Fruit fly (Drosophila melanogaster) whole organism, embryonic: Measurements from ENCODE around the gene CG31016.

Experiments used
- Ada2b ChIP-seq: fragments of 200-800 bp; sonication (Bioruptor generic); IDR thresholded peaks from 2 replicates; pipeline ENCODE4 v1.3.6; 2022; ENCODE audit warnings: missing biosample characterization, missing genetic modification characterization
- Blimp-1 ChIP-seq: fragments of 200-800 bp; sonication (Bioruptor generic); optimal IDR thresholded peaks from 3 replicates; lab custom pipeline; 2018; ENCODE audit warnings: missing biosample characterization, missing genetic modification characterization, mild to moderate bottlenecking, moderate library complexity, missing genetic modification reagents
- CG11695 ChIP-seq: fragments of 200-800 bp; sonication (Bioruptor generic); IDR thresholded peaks from 3 replicates; pipeline ENCODE4 v1.3.6; 2022; ENCODE audit warnings: missing biosample characterization, missing genetic modification characterization
- CG12071 ChIP-seq: fragments of 200-800 bp; sonication (Bioruptor generic); optimal IDR thresholded peaks from 3 replicates; lab custom pipeline; 2018; ENCODE audit warnings: missing biosample characterization, mild to moderate bottlenecking, missing genetic modification characterization
- CG1233 ChIP-seq: fragments of 200-800 bp; sonication (Bioruptor generic); optimal IDR thresholded peaks from 4 replicates; lab custom pipeline; 2018; ENCODE audit warnings: missing biosample characterization, mild to moderate bottlenecking, missing genetic modification characterization
- CG14014 ChIP-seq: fragments of 200-800 bp; sonication (Bioruptor generic); IDR thresholded peaks from 2 replicates; pipeline ENCODE4 v1.3.6; 2022; ENCODE audit warnings: missing biosample characterization, missing genetic modification characterization
- CG14667 ChIP-seq: fragments of 200-800 bp; sonication (Bioruptor generic); IDR thresholded peaks from 2 replicates; pipeline ENCODE4 v1.3.6; 2022; ENCODE audit warnings: missing biosample characterization, missing genetic modification characterization
- CG15479 ChIP-seq: fragments of 200-800 bp; sonication (Bioruptor generic); optimal IDR thresholded peaks from 3 replicates; lab custom pipeline; 2019; ENCODE audit warnings: missing biosample characterization, mild to moderate bottlenecking, missing genetic modification characterization, moderate library complexity
- CG15696 ChIP-seq: fragments of 200-800 bp; sonication (Bioruptor generic); optimal IDR thresholded peaks from 2 replicates; lab custom pipeline; 2019; ENCODE audit warnings: missing biosample characterization, mild to moderate bottlenecking, missing genetic modification characterization, moderate library complexity
- CG1603 ChIP-seq: fragments of 200-800 bp; sonication (Bioruptor generic); optimal IDR thresholded peaks from 2 replicates; lab custom pipeline; 2019; ENCODE audit warnings: missing biosample characterization, mild to moderate bottlenecking, missing genetic modification characterization, moderate library complexity
- CG16779 ChIP-seq: fragments of 200-800 bp; sonication (Bioruptor generic); IDR thresholded peaks from 2 replicates; pipeline ENCODE4 v1.3.6; 2022; ENCODE audit warnings: missing biosample characterization, missing genetic modification characterization
- CG17612 ChIP-seq: fragments of 200-800 bp; sonication (Bioruptor generic); IDR thresholded peaks from 2 replicates; pipeline ENCODE4 v1.3.6; 2022; ENCODE audit warnings: missing biosample characterization, missing genetic modification characterization
- CG18599 ChIP-seq: fragments of 200-800 bp; sonication (Bioruptor generic); optimal IDR thresholded peaks from 3 replicates; lab custom pipeline; 2017; ENCODE audit warnings: missing biosample characterization, missing genetic modification characterization, mild to moderate bottlenecking, moderate library complexity, missing genetic modification reagents
- CG2116 ChIP-seq: fragments of 200-800 bp; sonication (Bioruptor generic); optimal IDR thresholded peaks from 3 replicates; lab custom pipeline; 2018; ENCODE audit warnings: missing biosample characterization, mild to moderate bottlenecking, missing genetic modification characterization
- CG32772 ChIP-seq: fragments of 200-800 bp; sonication (Bioruptor generic); IDR thresholded peaks from 2 replicates; pipeline ENCODE4 v1.3.6; 2022; ENCODE audit warnings: missing biosample characterization, missing genetic modification characterization
- CG4424 ChIP-seq: fragments of 200-800 bp; sonication (Bioruptor generic); optimal IDR thresholded peaks from 3 replicates; lab custom pipeline; 2016; ENCODE audit warnings: missing biosample characterization, missing genetic modification characterization
- CG7556 ChIP-seq: fragments of 200-800 bp; sonication (Bioruptor generic); optimal IDR thresholded peaks from 2 replicates; lab custom pipeline; 2017; ENCODE audit warnings: missing biosample characterization, mild to moderate bottlenecking, missing genetic modification characterization
- CG7839 ChIP-seq: fragments of 200-800 bp; sonication (Bioruptor generic); optimal IDR thresholded peaks from 3 replicates; lab custom pipeline; 2018; ENCODE audit warnings: missing biosample characterization, mild to moderate bottlenecking, missing genetic modification characterization, moderate library complexity
- Hmr ChIP-seq: fragments of 200-800 bp; sonication (Bioruptor generic); optimal IDR thresholded peaks from 3 replicates; lab custom pipeline; 2017; ENCODE audit warnings: mild to moderate bottlenecking, missing biosample characterization, missing genetic modification reagents, missing genetic modification characterization
- Rfx ChIP-seq: fragments of 200-800 bp; sonication (Bioruptor generic); IDR thresholded peaks from 2 replicates; pipeline ENCODE4 v1.3.6; 2022; ENCODE audit warnings: missing biosample characterization, missing genetic modification characterization
- ase ChIP-seq: fragments of 200-800 bp; sonication (Bioruptor generic); IDR thresholded peaks from 3 replicates; pipeline ENCODE4 v1.3.6; 2022; ENCODE audit warnings: missing biosample characterization, missing genetic modification characterization
- chif ChIP-seq, 2 experiments: fragments of 200-800 bp; sonication (Bioruptor generic); optimal IDR thresholded peaks; 3 replicates each; lab custom pipeline; 2016; ENCODE audit warnings: missing biosample characterization in 2 of 2, missing genetic modification characterization in 2 of 2
- dysf ChIP-seq: fragments of 200-800 bp; sonication (Bioruptor generic); IDR thresholded peaks from 3 replicates; pipeline ENCODE4 v1.3.6; 2022; ENCODE audit warnings: missing biosample characterization, missing genetic modification characterization
- fd96Cb ChIP-seq: fragments of 200-800 bp; sonication (Bioruptor generic); optimal IDR thresholded peaks from 2 replicates; lab custom pipeline; 2018; ENCODE audit warnings: missing biosample characterization, mild to moderate bottlenecking, missing genetic modification characterization, moderate library complexity
- gem ChIP-seq: fragments of 200-800 bp; sonication (Bioruptor generic); optimal IDR thresholded peaks from 2 replicates; lab custom pipeline; 2019; ENCODE audit warnings: missing biosample characterization, mild to moderate bottlenecking, missing genetic modification characterization, moderate library complexity
- hkb ChIP-seq, 2 experiments: fragments of 200-800 bp in 1 of 2; fragments of >200 bp in 1 of 2; sonication (Bioruptor generic) in 1 of 2; IDR thresholded peaks in 1 of 2; optimal IDR thresholded peaks in 1 of 2; 2 replicates each; pipeline versions ENCODE4 v1.3.6 to Lab custom; 2017 to 2022; ENCODE audit warnings: missing biosample characterization in 1 of 2, missing genetic modification characterization in 1 of 2
- ind ChIP-seq: fragments of 200-800 bp; sonication (Bioruptor generic); optimal IDR thresholded peaks from 3 replicates; lab custom pipeline; 2016; ENCODE audit warnings: missing biosample characterization, missing genetic modification characterization
- lola ChIP-seq, 3 experiments: fragments of >200 bp in 2 of 3; fragments of 200-800 bp in 1 of 3; sonication (Bioruptor generic) in 1 of 3; optimal IDR thresholded peaks; 2 replicates each; lab custom pipeline; 2017 to 2019; ENCODE audit warnings: missing biosample characterization in 3 of 3, missing genetic modification characterization in 3 of 3, mild to moderate bottlenecking in 1 of 3, moderate library complexity in 1 of 3
- nmo ChIP-seq: fragments of 200-800 bp; sonication (Bioruptor generic); optimal IDR thresholded peaks from 2 replicates; lab custom pipeline; 2018; ENCODE audit warnings: missing biosample characterization, mild to moderate bottlenecking, missing genetic modification characterization, moderate library complexity
- salm ChIP-seq: fragments of 200-800 bp; sonication (Bioruptor generic); optimal IDR thresholded peaks from 2 replicates; lab custom pipeline; 2018; ENCODE audit warnings: missing biosample characterization, mild to moderate bottlenecking, missing genetic modification characterization
- sens ChIP-seq: fragments of 200-800 bp; sonication (Bioruptor generic); peaks from one replicate; lab custom pipeline; 2016; ENCODE audit warnings: missing biosample characterization, missing genetic modification characterization
- tin ChIP-seq: fragments of 200-800 bp; sonication (Bioruptor generic); optimal IDR thresholded peaks from 3 replicates; lab custom pipeline; 2016; ENCODE audit warnings: missing biosample characterization, missing genetic modification characterization
- tna ChIP-seq: fragments of 200-800 bp; sonication (Bioruptor generic); IDR thresholded peaks from 2 replicates; pipeline ENCODE4 v1.3.6; 2022; ENCODE audit warnings: missing biosample characterization, missing genetic modification characterization; ENCODE audit not compliant: partially characterized antibody
- ttk ChIP-seq: fragments of 200-800 bp; sonication (Bioruptor generic); IDR thresholded peaks from 2 replicates; pipeline ENCODE4 v2.1.2; 2022; ENCODE audit warnings: missing biosample characterization, missing genetic modification characterization
- unpg ChIP-seq: fragments of 200-800 bp; sonication (Bioruptor generic); optimal IDR thresholded peaks from 3 replicates; lab custom pipeline; 2018; ENCODE audit warnings: missing biosample characterization, mild to moderate bottlenecking, missing genetic modification characterization, moderate library complexity
- zen ChIP-seq: fragments of 200-800 bp; sonication (Bioruptor generic); optimal IDR thresholded peaks from 3 replicates; lab custom pipeline; 2018; ENCODE audit warnings: missing biosample characterization, mild to moderate bottlenecking, missing genetic modification characterization, moderate library complexity
- zfh1 ChIP-seq: fragments of 200-800 bp; sonication (Bioruptor generic); IDR thresholded peaks from 3 replicates; pipeline ENCODE4 v1.3.6; 2022; ENCODE audit warnings: missing biosample characterization, missing genetic modification characterization

Gene CG31016

dm6 chr3R:30643240-30643639, 37.3 kb downstream of the CG31016 start (continued):
- 0 out of 2 replicates have a peak, but pooled peaks have one; percentile 14 for TF ChIP-seq CG14014
- 0 out of 2 replicates have a peak, but pooled peaks have one; percentile 8 for TF ChIP-seq CG17612 (GFP tag; lab: Robert Waterston, UW)
- peak; percentile 8 for TF ChIP-seq CG7556
- peak; percentile 77 for TF ChIP-seq sens (GFP tag; lab: Kevin White, UChicago)
- TF ChIP-seq CG2116 (GFP tag; lab: Kevin White, UChicago), result no peak
- peak; percentile 45; the same call in 1 of the 2 replicates for TF ChIP-seq Rfx (GFP tag; lab: Robert Waterston, UW)
- no peak for TF ChIP-seq salm (tag; lab: Kevin White, UChicago)
- peak; percentile 4 for TF ChIP-seq fd96Cb (tag; lab: Kevin White, UChicago)
- TF ChIP-seq gem (tag; lab: Kevin White, UChicago), result peak; percentile 58
- peak; percentile 42 for TF ChIP-seq unpg (GFP tag; lab: Kevin White, UChicago)
- TF ChIP-seq zfh1 (GFP tag; lab: Robert Waterston, UW), result 0 out of 3 replicates have a peak, but pooled peaks have one; percentile 20
- TF ChIP-seq Hmr (GFP tag; lab: Kevin White, UChicago), result no peak
- TF ChIP-seq CG14667 (GFP tag; lab: Robert Waterston, UW), result peak; percentile 36; the same call in 1 of the 2 replicates
- TF ChIP-seq CG15696, result peak; percentile 31
- 0 out of 3 replicates have a peak, but pooled peaks have one; percentile 29 for TF ChIP-seq CG11695
- TF ChIP-seq dysf (GFP tag; lab: Robert Waterston, UW), result 0 out of 3 replicates have a peak, but pooled peaks have one; percentile 27
- TF ChIP-seq ttk, result 0 out of 2 replicates have a peak, but pooled peaks have one; percentile 34
- TF ChIP-seq CG1233, result peak; percentile 15
- TF ChIP-seq zen (tag; lab: Kevin White, UChicago), result peak; percentile 11
- TF ChIP-seq CG16779 (GFP tag; lab: Robert Waterston, UW), result no peak
- TF ChIP-seq Ada2b (GFP tag; lab: Robert Waterston, UW), result 0 out of 2 replicates have a peak, but pooled peaks have one; percentile 20
- TF ChIP-seq chif (GFP tag; optimal IDR thresholded peaks at IDR 0.05; lab: Kevin White, UChicago), result peak in 1 of 2 experiments; percentile 3
- TF ChIP-seq CG4424 (GFP tag; lab: Kevin White, UChicago), result no peak
- TF ChIP-seq Blimp-1, result peak; percentile 32
- TF ChIP-seq CG1603 (tag; lab: Kevin White, UChicago), result peak; percentile 69
- no peak for TF ChIP-seq CG12071 (GFP tag; lab: Kevin White, UChicago)
- TF ChIP-seq ind, result peak; percentile 3
- TF ChIP-seq lola (GFP tag; optimal IDR thresholded peaks at IDR 0.05; lab: Kevin White, UChicago), result no peak
- TF ChIP-seq CG32772 (GFP tag; lab: Robert Waterston, UW), result peak; percentile 40; the same call in 1 of the 2 replicates
- no peak for TF ChIP-seq hkb (optimal IDR thresholded peaks at IDR 0.05; lab: Kevin White, UChicago)
- TF ChIP-seq hkb (GFP tag; IDR thresholded peaks at IDR 0.05; lab: Robert Waterston, UW), result no peak
- TF ChIP-seq ase (GFP tag; lab: Robert Waterston, UW), result 0 out of 3 replicates have a peak, but pooled peaks have one; percentile 14
- TF ChIP-seq tin, result peak; percentile 6
- peak; percentile 66 for TF ChIP-seq CG18599 (GFP tag; lab: Kevin White, UChicago)
- peak; percentile 47 for TF ChIP-seq CG7839 (tag; lab: Kevin White, UChicago)
- peak; percentile 18 for TF ChIP-seq nmo (GFP tag; lab: Kevin White, UChicago)
- TF ChIP-seq, all 482 proteins: peak for 62

DNA sequence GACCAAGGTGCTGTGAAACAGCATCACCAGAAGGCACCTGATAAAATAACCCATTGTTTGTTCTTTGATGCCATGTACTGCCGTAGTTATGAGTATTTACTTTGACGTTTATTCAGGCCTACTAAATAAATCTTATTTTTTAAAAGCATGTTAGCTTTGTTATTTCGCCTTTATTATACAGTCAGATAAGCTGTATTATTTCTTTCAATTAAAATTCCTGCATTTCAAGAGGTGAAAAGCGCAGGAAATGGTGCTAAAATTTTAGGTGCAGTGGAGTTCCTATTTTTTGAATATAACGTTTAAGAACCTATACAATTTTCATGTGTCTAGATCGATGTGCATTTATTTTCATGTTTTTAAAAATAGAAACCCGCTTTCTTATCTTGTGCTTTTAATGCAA, 39.8 kb downstream of the CG31016 start, which contains the start of gene CG31013:
CG31013 (minus strand) TSS at position 101 of the 400 bp plus-strand sequence.
- TF ChIP-seq CG15479 (peak; percentile 7), tna (GFP tag; lab: Robert Waterston, UW) (no peak)
